Worm (Caenorhabditis elegans): Measurements from ENCODE around the gene npp-24.

- TF ChIP-seq sma-3 (GFP tag; optimal IDR thresholded peaks at IDR 0.05): no peak
- no peak for TF ChIP-seq aly-2 (tag; optimal IDR thresholded peaks at IDR 0.05)
- no peak for TF ChIP-seq elt-1 (tag; optimal IDR thresholded peaks at IDR 0.05)
- no peak for TF ChIP-seq unc-39 (tag; optimal IDR thresholded peaks at IDR 0.05)
- TF ChIP-seq snpc-4 (tag; optimal IDR thresholded peaks at IDR 0.05): no peak
- no peak for TF ChIP-seq R02D3.7 (tag; optimal IDR thresholded peaks at IDR 0.05)
Observed at ce11 chrII:5503760-5504159, 1.9 kb upstream of the npp-24 start, which contains the start of gene cyp-44A1.
